Fruit fly (Drosophila melanogaster) whole organism, embryonic: ENCODE results near the gene CG13893.

Experiments
- CG10147 ChIP-seq: fragments of 200-800 bp; sonication (Bioruptor generic); optimal IDR thresholded peaks from 2 replicates; lab custom pipeline; 2019; ENCODE audit warnings: missing biosample characterization, mild to moderate bottlenecking, missing genetic modification characterization, moderate library complexity
- CG10543 ChIP-seq: fragments of 200-800 bp; sonication (Bioruptor generic); optimal IDR thresholded peaks from 3 replicates; lab custom pipeline; 2017; ENCODE audit warnings: missing biosample characterization, mild to moderate bottlenecking, missing genetic modification characterization, moderate library complexity
- CG10959 ChIP-seq: fragments of 200-800 bp; sonication (Bioruptor generic); IDR thresholded peaks from 2 replicates; pipeline ENCODE4 v1.3.6; 2022; ENCODE audit warnings: missing biosample characterization, missing genetic modification characterization
- CG12769 ChIP-seq: fragments of 200-800 bp; sonication (Bioruptor generic); optimal IDR thresholded peaks from 2 replicates; lab custom pipeline; 2019; ENCODE audit warnings: missing biosample characterization, mild to moderate bottlenecking, missing genetic modification characterization, moderate library complexity
- CG14667 ChIP-seq: fragments of 200-800 bp; sonication (Bioruptor generic); IDR thresholded peaks from 2 replicates; pipeline ENCODE4 v1.3.6; 2022; ENCODE audit warnings: missing biosample characterization, missing genetic modification characterization
- CG1602 ChIP-seq: fragments of 200-800 bp; sonication (Bioruptor generic); optimal IDR thresholded peaks from 3 replicates; lab custom pipeline; 2016; ENCODE audit warnings: missing biosample characterization, missing genetic modification characterization
- CG18262 ChIP-seq: fragments of 200-800 bp; optimal IDR thresholded peaks from 3 replicates; lab custom pipeline; 2019; ENCODE audit warnings: missing biosample characterization, mild to moderate bottlenecking, missing genetic modification characterization, moderate library complexity
- CG31365 ChIP-seq: fragments of 200-800 bp; sonication (Bioruptor generic); optimal IDR thresholded peaks from 2 replicates; lab custom pipeline; 2018; ENCODE audit warnings: missing biosample characterization, mild to moderate bottlenecking, missing genetic modification characterization
- CG31388 ChIP-seq: fragments of 200-800 bp; sonication (Bioruptor generic); optimal IDR thresholded peaks from 2 replicates; lab custom pipeline; 2016; ENCODE audit warnings: missing biosample characterization, missing genetic modification characterization
- CG3838 ChIP-seq: fragments of 200-800 bp; sonication (Bioruptor generic); optimal IDR thresholded peaks from 3 replicates; lab custom pipeline; 2016; ENCODE audit warnings: missing biosample characterization, missing genetic modification characterization
- CG8089 ChIP-seq: fragments of 200-800 bp; sonication (Bioruptor generic); optimal IDR thresholded peaks from 3 replicates; lab custom pipeline; 2016; ENCODE audit warnings: missing biosample characterization, missing genetic modification characterization
- CG9727 ChIP-seq: fragments of 200-800 bp; sonication (Bioruptor generic); optimal IDR thresholded peaks from 3 replicates; lab custom pipeline; 2017; ENCODE audit warnings: missing biosample characterization, mild to moderate bottlenecking, missing genetic modification characterization
- CG9876 ChIP-seq: fragments of 200-800 bp; sonication (Bioruptor generic); optimal IDR thresholded peaks from 2 replicates; lab custom pipeline; 2016; ENCODE audit warnings: missing biosample characterization, missing genetic modification characterization
- CrebB ChIP-seq: fragments of 200-800 bp; sonication (Bioruptor generic); optimal IDR thresholded peaks from 3 replicates; lab custom pipeline; 2018; ENCODE audit warnings: missing biosample characterization, mild to moderate bottlenecking, missing genetic modification characterization
- Dref ChIP-seq: fragments of 200-800 bp; sonication (Bioruptor generic); IDR thresholded peaks from 2 replicates; pipeline ENCODE4 v1.3.6; 2022; ENCODE audit warnings: missing biosample characterization, missing genetic modification characterization
- Hand ChIP-seq: fragments of 200-800 bp; sonication (Bioruptor generic); optimal IDR thresholded peaks from 2 replicates; lab custom pipeline; 2017; ENCODE audit warnings: mild to moderate bottlenecking, missing biosample characterization, missing genetic modification reagents, missing genetic modification characterization
- Hmx ChIP-seq: fragments of 200-800 bp; sonication (Bioruptor generic); optimal IDR thresholded peaks from 2 replicates; lab custom pipeline; 2016; ENCODE audit warnings: missing biosample characterization, missing genetic modification characterization
- Hr78 ChIP-seq, 2 experiments: fragments of 200-800 bp in 1 of 2; fragments of >200 bp in 1 of 2; sonication (Bioruptor generic) in 1 of 2; optimal IDR thresholded peaks; 2 replicates each; lab custom pipeline; 2017 to 2019; ENCODE audit warnings: missing biosample characterization in 2 of 2, missing genetic modification characterization in 2 of 2, mild to moderate bottlenecking in 1 of 2, moderate library complexity in 1 of 2
- Kr ChIP-seq: fragments of 200-800 bp; sonication (Bioruptor generic); optimal IDR thresholded peaks from 2 replicates; lab custom pipeline; 2017; ENCODE audit warnings: missing biosample characterization, mild to moderate bottlenecking, missing genetic modification characterization
- Lpt ChIP-seq: fragments of >200 bp; optimal IDR thresholded peaks from 2 replicates; lab custom pipeline; 2018; ENCODE audit warnings: missing biosample characterization, missing genetic modification characterization
- Med ChIP-seq: fragments of 200-800 bp; sonication (Bioruptor generic); peaks from one replicate; lab custom pipeline; 2016; ENCODE audit warnings: missing biosample characterization, missing genetic modification characterization, mild to moderate bottlenecking, inconsistent platforms, moderate library complexity
- YL-1 ChIP-seq: fragments of 200-800 bp; sonication (Bioruptor generic); optimal IDR thresholded peaks from 3 replicates; lab custom pipeline; 2017; ENCODE audit warnings: missing biosample characterization, mild to moderate bottlenecking, missing genetic modification characterization
- bbx ChIP-seq: fragments of 200-800 bp; sonication (Bioruptor generic); IDR thresholded peaks from 2 replicates; pipeline ENCODE4 v1.3.6; 2022; ENCODE audit warnings: missing biosample characterization, missing genetic modification characterization; ENCODE audit not compliant: partially characterized antibody
- chn ChIP-seq: fragments of 200-800 bp; sonication (Bioruptor generic); optimal IDR thresholded peaks from 2 replicates; lab custom pipeline; 2016; ENCODE audit warnings: missing biosample characterization, missing genetic modification characterization
- ci ChIP-seq: fragments of 200-800 bp; sonication (Bioruptor generic); IDR thresholded peaks from 3 replicates; pipeline ENCODE4 v1.3.6; 2022; ENCODE audit warnings: missing biosample characterization, missing genetic modification characterization
- crc ChIP-seq: fragments of 200-800 bp; sonication (Bioruptor generic); optimal IDR thresholded peaks from 2 replicates; lab custom pipeline; 2016; ENCODE audit warnings: missing biosample characterization, missing genetic modification characterization
- crol ChIP-seq: fragments of 200-800 bp; sonication (Bioruptor generic); IDR thresholded peaks from 2 replicates; pipeline ENCODE4 v1.3.6; 2022; ENCODE audit warnings: missing biosample characterization, missing genetic modification characterization
- gem ChIP-seq: fragments of 200-800 bp; sonication (Bioruptor generic); optimal IDR thresholded peaks from 2 replicates; lab custom pipeline; 2019; ENCODE audit warnings: missing biosample characterization, mild to moderate bottlenecking, missing genetic modification characterization, moderate library complexity
- inv ChIP-seq: fragments of 200-800 bp; sonication (Bioruptor generic); IDR thresholded peaks from 2 replicates; pipeline ENCODE4 v1.3.6; 2022; ENCODE audit warnings: missing biosample characterization, missing genetic modification characterization; ENCODE audit not compliant: partially characterized antibody
- jigr1 ChIP-seq: fragments of 200-800 bp; sonication (Bioruptor generic); IDR thresholded peaks from 3 replicates; pipeline ENCODE4 v1.3.6; 2022; ENCODE audit warnings: missing biosample characterization, missing genetic modification characterization
- kah ChIP-seq: fragments of 200-800 bp; sonication (Bioruptor generic); optimal IDR thresholded peaks from 2 replicates; lab custom pipeline; 2018; ENCODE audit warnings: missing biosample characterization, mild to moderate bottlenecking, missing genetic modification characterization
- lab ChIP-seq: fragments of 200-800 bp; sonication (Bioruptor generic); optimal IDR thresholded peaks from 3 replicates; lab custom pipeline; 2017; ENCODE audit warnings: missing biosample characterization, missing genetic modification characterization, mild to moderate bottlenecking, moderate library complexity, missing genetic modification reagents
- rib ChIP-seq: fragments of 200-800 bp; sonication (Bioruptor generic); IDR thresholded peaks from 2 replicates; pipeline ENCODE4 v1.3.6; 2022; ENCODE audit warnings: missing biosample characterization, missing genetic modification characterization
- sd ChIP-seq: fragments of 200-800 bp; sonication (Bioruptor generic); optimal IDR thresholded peaks from 3 replicates; lab custom pipeline; 2018; ENCODE audit warnings: missing biosample characterization, mild to moderate bottlenecking, missing genetic modification characterization, moderate library complexity
- sisA ChIP-seq: fragments of 200-800 bp; sonication (Bioruptor generic); IDR thresholded peaks from 2 replicates; pipeline ENCODE4 v1.3.6; 2022; ENCODE audit warnings: missing biosample characterization, missing genetic modification characterization
- sr ChIP-seq: fragments of 200-800 bp; sonication (Bioruptor generic); IDR thresholded peaks from 3 replicates; pipeline ENCODE4 v1.3.6; 2022; ENCODE audit warnings: missing biosample characterization, missing genetic modification characterization
- twi ChIP-seq: fragments of 200-800 bp; optimal IDR thresholded peaks from 2 replicates; lab custom pipeline; 2019; ENCODE audit warnings: missing biosample characterization, mild to moderate bottlenecking, missing genetic modification characterization, moderate library complexity
- zfh1 ChIP-seq: fragments of 200-800 bp; sonication (Bioruptor generic); IDR thresholded peaks from 3 replicates; pipeline ENCODE4 v1.3.6; 2022; ENCODE audit warnings: missing biosample characterization, missing genetic modification characterization

CG13893 gene

DNA sequence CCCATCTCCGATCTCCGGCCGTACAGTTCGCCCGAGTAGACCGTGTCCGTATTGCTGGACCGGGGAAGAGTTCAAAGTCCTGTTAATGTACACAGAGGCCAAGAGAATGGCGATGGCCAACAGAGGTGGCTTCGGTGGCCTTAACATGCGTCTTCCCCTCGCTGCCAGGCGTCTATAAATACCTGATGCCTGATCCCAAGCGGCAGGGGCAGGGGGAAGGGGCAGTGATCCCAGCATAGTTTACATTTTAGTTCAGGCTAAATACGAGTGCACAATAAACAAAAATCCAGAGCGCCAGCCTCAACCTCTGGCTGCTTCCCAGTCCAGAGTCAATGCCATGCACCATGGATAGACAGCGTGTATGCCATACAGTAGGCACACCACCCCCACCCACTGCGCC, 16.0 kb downstream of the CG13893 start:
- TF ChIP-seq CG31365 (tag; lab: Kevin White, UChicago) (no peak), bbx (GFP tag; lab: Robert Waterston, UW) (no peak), CG12769 (tag; lab: Kevin White, UChicago) (peak; percentile 53), sd (tag; lab: Kevin White, UChicago) (peak; percentile 49), sr (GFP tag; lab: Robert Waterston, UW) (no peak), chn (GFP tag; lab: Kevin White, UChicago) (no peak), CG14667 (GFP tag; lab: Robert Waterston, UW) (no peak), crol (GFP tag; lab: Robert Waterston, UW) (peak; percentile 54; the same call in 1 of the 2 replicates), kah (GFP tag; lab: Kevin White, UChicago) (peak; percentile 64), YL-1 (GFP tag; lab: Kevin White, UChicago) (no peak), Med (peak; percentile 37), twi (peak; percentile 24), Hr78 (GFP tag; optimal IDR thresholded peaks at IDR 0.05; lab: Kevin White, UChicago) (no peak), jigr1 (GFP tag; lab: Robert Waterston, UW) (no peak), CG10543 (GFP tag; lab: Kevin White, UChicago) (peak; percentile 9)

- TF ChIP-seq CG3838 (GFP tag; lab: Kevin White, UChicago) (no peak), CrebB (tag; lab: Kevin White, UChicago) (no peak), sisA (GFP tag; lab: Robert Waterston, UW) (no peak), Hand (GFP tag; lab: Kevin White, UChicago) (peak; percentile 0), gem (no peak), Med (peak; percentile 55), kah (GFP tag; lab: Kevin White, UChicago) (peak; percentile 100), sr (GFP tag; lab: Robert Waterston, UW) (peak; percentile 77), CG9876 (GFP tag; lab: Kevin White, UChicago) (no peak), rib (GFP tag; lab: Robert Waterston, UW) (peak; percentile 11; the same call in 1 of the 2 replicates), inv (GFP tag; lab: Robert Waterston, UW) (no peak), CG10959 (no peak), zfh1 (GFP tag; lab: Robert Waterston, UW) (no peak), CG12769 (tag; lab: Kevin White, UChicago) (peak; percentile 94), Dref (GFP tag; lab: Robert Waterston, UW) (0 out of 2 replicates have a peak, but pooled peaks have one; percentile 7), sd (tag; lab: Kevin White, UChicago) (peak; percentile 54), ci (0 out of 3 replicates have a peak, but pooled peaks have one; percentile 18), CG10543 (GFP tag; lab: Kevin White, UChicago) (peak; percentile 44)
These were observed 17.1 kb downstream of the CG13893 start for dm6 chr3L:586582-587213.

dm6 chr3L:581037-581436, 22.8 kb downstream of the CG13893 start, which contains the start of gene Ppm1:
Gene Ppm1, plus strand, starts transcription at chr3L:581337.
- TF ChIP-seq CG8089 = no peak
- TF ChIP-seq CG18262 (tag; lab: Kevin White, UChicago) = no peak
- TF ChIP-seq CG1602 (GFP tag; lab: Kevin White, UChicago) = no peak
- no peak for TF ChIP-seq lab
- no peak for TF ChIP-seq Lpt (GFP tag; lab: Kevin White, UChicago)
- TF ChIP-seq Kr (GFP tag; lab: Kevin White, UChicago) = no peak
- TF ChIP-seq CG9727 (GFP tag; lab: Kevin White, UChicago) = no peak
- TF ChIP-seq crc (GFP tag; lab: Kevin White, UChicago) = no peak
- no peak for TF ChIP-seq CG10147 (GFP tag; lab: Kevin White, UChicago)
- TF ChIP-seq kah (GFP tag; lab: Kevin White, UChicago) = no peak
- TF ChIP-seq CG31388 = no peak
- no peak for TF ChIP-seq Hmx (GFP tag; lab: Kevin White, UChicago)
